Worm (Caenorhabditis elegans) whole organism, late embryonic: ENCODE data around the gene ZC373.2.

Experiments used
- C38D4.7 ChIP-seq: fragments of 200-800 bp; sonication (Bioruptor generic); optimal IDR thresholded peaks from 2 replicates; lab custom pipeline; 2018; ENCODE audit warnings: mild to moderate bottlenecking, missing genetic modification characterization, moderate library complexity, missing compliant biosample characterization
- K09A11.1 ChIP-seq: sonication (generic microtip); optimal IDR thresholded peaks from 2 replicates; lab custom pipeline; 2017; ENCODE audit warnings: antibody characterized with exemption, mild to moderate bottlenecking, missing genetic modification characterization, missing compliant biosample characterization; ENCODE audit not compliant: insufficient read depth
- Y22D7AL.16 ChIP-seq: sonication (generic microtip); optimal IDR thresholded peaks from 2 replicates; lab custom pipeline; 2016; ENCODE audit warnings: missing genetic modification characterization, missing compliant biosample characterization
- ama-1 ChIP-seq: fragments of 150-350 bp; optimal IDR thresholded peaks from 2 replicates; lab custom pipeline; 2014
- ceh-14 ChIP-seq: sonication (generic microtip); optimal IDR thresholded peaks from 2 replicates; lab custom pipeline; 2016; ENCODE audit warnings: missing genotype, missing genetic modification characterization, missing compliant biosample characterization
- ceh-24 ChIP-seq: sonication (generic microtip); optimal IDR thresholded peaks from 2 replicates; lab custom pipeline; 2016; ENCODE audit warnings: mild to moderate bottlenecking, missing genetic modification characterization, missing compliant biosample characterization
- ceh-30 ChIP-seq: fragments of 150-350 bp; optimal IDR thresholded peaks from 2 replicates; lab custom pipeline; 2014; ENCODE audit warnings: missing biosample characterization, missing genetic modification characterization
- ceh-31 ChIP-seq: sonication (generic microtip); optimal IDR thresholded peaks from 2 replicates; lab custom pipeline; 2016; ENCODE audit warnings: missing genetic modification characterization, missing compliant biosample characterization
- ceh-45 ChIP-seq: fragments of 200-800 bp; sonication (Bioruptor generic); IDR thresholded peaks from 2 replicates; pipeline ENCODE4 v1.3.6; 2022; ENCODE audit warnings: missing genetic modification reagents, missing genetic modification characterization, missing compliant biosample characterization
- ceh-6 ChIP-seq: fragments of 200-800 bp; sonication (Bioruptor generic); optimal IDR thresholded peaks from 2 replicates; lab custom pipeline; 2018; ENCODE audit warnings: mild to moderate bottlenecking, missing genetic modification characterization, missing compliant biosample characterization
- ceh-9 ChIP-seq: sonication (generic microtip); optimal IDR thresholded peaks from 2 replicates; lab custom pipeline; 2016; ENCODE audit warnings: mild to moderate bottlenecking, missing genetic modification characterization, inconsistent platforms, missing compliant biosample characterization
- dmd-4 ChIP-seq: sonication (generic microtip); optimal IDR thresholded peaks from 2 replicates; lab custom pipeline; 2016; ENCODE audit warnings: borderline replicate concordance, missing genetic modification characterization, missing compliant biosample characterization
- elt-4 ChIP-seq: sonication (generic microtip); optimal IDR thresholded peaks from 2 replicates; lab custom pipeline; 2016; ENCODE audit warnings: missing genetic modification characterization, missing compliant biosample characterization
- ets-4 ChIP-seq: sonication (generic microtip); optimal IDR thresholded peaks from 2 replicates; lab custom pipeline; 2016; ENCODE audit warnings: missing genetic modification characterization, missing compliant biosample characterization
- eyg-1 ChIP-seq: sonication (generic microtip); optimal IDR thresholded peaks from 2 replicates; lab custom pipeline; 2016; ENCODE audit warnings: missing genotype, missing genetic modification characterization, missing compliant biosample characterization
- fax-1 ChIP-seq: sonication (generic microtip); optimal IDR thresholded peaks from 2 replicates; lab custom pipeline; 2016; ENCODE audit warnings: missing genotype, missing genetic modification characterization, missing compliant biosample characterization
- fkh-10 ChIP-seq: fragments of 150-350 bp; optimal IDR thresholded peaks from 2 replicates; lab custom pipeline; 2014; ENCODE audit warnings: missing biosample characterization, missing genetic modification reagents, missing genetic modification characterization
- fkh-6 ChIP-seq: sonication (generic microtip); optimal IDR thresholded peaks from 2 replicates; lab custom pipeline; 2016; ENCODE audit warnings: missing genetic modification characterization, missing compliant biosample characterization
- hlh-15 ChIP-seq: sonication (generic microtip); optimal IDR thresholded peaks from 2 replicates; lab custom pipeline; 2016; ENCODE audit warnings: missing genetic modification characterization, missing compliant biosample characterization
- hlh-30 ChIP-seq: sonication (generic microtip); optimal IDR thresholded peaks from 2 replicates; lab custom pipeline; 2017; ENCODE audit warnings: antibody characterized with exemption, missing genetic modification characterization, missing compliant biosample characterization; ENCODE audit not compliant: insufficient read depth
- hlh-8 ChIP-seq: sonication (generic microtip); optimal IDR thresholded peaks from 2 replicates; lab custom pipeline; 2016; ENCODE audit warnings: missing genotype, missing genetic modification characterization, missing compliant biosample characterization
- lim-6 ChIP-seq: sonication (generic microtip); optimal IDR thresholded peaks from 2 replicates; lab custom pipeline; 2016; ENCODE audit warnings: missing genetic modification characterization, missing compliant biosample characterization
- mec-3 ChIP-seq: sonication (generic microtip); optimal IDR thresholded peaks from 2 replicates; lab custom pipeline; 2016; ENCODE audit warnings: borderline replicate concordance, missing genetic modification characterization, missing compliant biosample characterization
- nfya-1 ChIP-seq: sonication (generic microtip); optimal IDR thresholded peaks from 2 replicates; lab custom pipeline; 2017; ENCODE audit warnings: missing genetic modification characterization, mild to moderate bottlenecking, missing compliant biosample characterization, antibody characterized with exemption, moderate library complexity
- odd-2 ChIP-seq: sonication (generic microtip); optimal IDR thresholded peaks from 2 replicates; lab custom pipeline; 2017; ENCODE audit warnings: antibody characterized with exemption, mild to moderate bottlenecking, missing genetic modification characterization, missing compliant biosample characterization
- pat-9 ChIP-seq: fragments of 200-800 bp; sonication (Bioruptor generic); optimal IDR thresholded peaks from 2 replicates; lab custom pipeline; 2018; ENCODE audit warnings: mild to moderate bottlenecking, missing genetic modification characterization, moderate library complexity, missing compliant biosample characterization
- pax-1 ChIP-seq: fragments of 150-350 bp; optimal IDR thresholded peaks from 2 replicates; lab custom pipeline; 2014; ENCODE audit warnings: missing biosample characterization, missing genetic modification characterization
- pha-4 ChIP-seq: fragments of 150-350 bp; optimal IDR thresholded peaks from 2 replicates; lab custom pipeline; 2018; ENCODE audit warnings: missing biosample characterization, missing genetic modification reagents, missing genetic modification characterization
- pros-1 ChIP-seq: fragments of 150-350 bp; optimal IDR thresholded peaks from 2 replicates; lab custom pipeline; 2014; ENCODE audit warnings: missing biosample characterization, missing genetic modification reagents, missing genetic modification characterization
- ref-2 ChIP-seq: sonication (generic microtip); optimal IDR thresholded peaks from 2 replicates; lab custom pipeline; 2016; ENCODE audit warnings: missing genetic modification characterization, missing compliant biosample characterization
- sox-4 ChIP-seq: sonication (generic microtip); optimal IDR thresholded peaks from 2 replicates; lab custom pipeline; 2017; ENCODE audit warnings: mild to moderate bottlenecking, missing genetic modification characterization, inconsistent platforms, missing compliant biosample characterization
- unc-42 ChIP-seq: sonication (generic microtip); optimal IDR thresholded peaks from 2 replicates; lab custom pipeline; 2016; ENCODE audit warnings: missing genotype, missing genetic modification characterization, missing compliant biosample characterization
- unc-55 ChIP-seq: sonication (generic microtip); optimal IDR thresholded peaks from 2 replicates; lab custom pipeline; 2017; ENCODE audit warnings: missing biosample characterization, missing genetic modification reagents, missing genetic modification characterization
- zip-5 ChIP-seq: sonication (generic microtip); optimal IDR thresholded peaks from 2 replicates; lab custom pipeline; 2016; ENCODE audit warnings: missing genetic modification characterization, missing compliant biosample characterization

ZC373.2 gene

DNA sequence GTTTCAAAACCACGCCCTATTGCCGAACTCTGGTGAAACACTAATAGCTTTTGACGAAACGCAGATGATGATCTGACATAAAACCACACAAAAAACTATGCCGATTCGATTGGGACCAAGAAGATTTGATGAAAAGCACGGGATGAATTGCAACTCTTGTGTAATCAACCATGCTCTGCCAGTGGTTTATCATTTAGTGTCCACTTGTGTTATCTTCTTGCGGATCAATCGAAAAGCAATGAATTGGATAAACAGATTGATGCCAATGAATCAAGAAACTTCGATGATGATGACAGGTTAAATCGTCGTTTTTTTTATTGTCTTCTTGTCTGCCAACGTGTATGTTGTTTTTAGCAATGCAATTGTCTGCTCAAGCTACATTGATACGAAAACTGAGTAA is 36.2 kb downstream of the ZC373.2 start, which contains the start of gene F42G10.1:
TSS of gene F42G10.1 (minus strand) at position 151 of the 400 bp plus-strand sequence.
- no peak for TF ChIP-seq C38D4.7

DNA sequence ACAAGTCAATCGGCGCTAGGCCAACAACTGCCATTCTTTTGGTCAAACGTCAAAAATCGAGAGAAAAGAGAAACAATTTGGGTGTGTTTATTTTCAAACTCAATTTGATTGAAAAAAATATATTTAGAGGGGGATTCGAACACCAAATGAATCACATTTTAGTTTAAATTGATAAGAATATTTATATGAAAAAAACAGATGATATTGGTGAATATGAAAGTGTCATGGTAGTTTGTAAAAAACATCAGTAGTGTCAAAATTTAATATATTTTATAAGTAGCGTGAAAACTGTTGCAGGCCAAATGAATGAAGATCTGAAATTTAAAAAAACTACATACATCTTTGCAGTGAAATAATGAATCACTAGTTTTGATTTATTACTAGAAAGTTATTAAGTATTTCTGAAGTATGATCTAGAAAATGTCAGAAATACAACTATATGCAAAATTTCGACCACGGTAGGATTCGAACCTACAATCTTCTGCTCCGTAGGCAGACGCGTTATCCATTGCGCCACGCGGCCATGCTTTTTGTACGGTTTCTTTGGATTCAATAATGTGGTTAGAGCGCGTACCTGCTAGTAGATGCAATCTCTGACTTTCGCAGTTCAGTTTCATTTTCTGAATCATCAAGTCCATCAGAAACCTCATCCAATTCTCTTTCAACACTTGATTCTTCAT is 40.1 kb downstream of the ZC373.2 start, which contains the start of gene F19C6.4:
TSS of gene F19C6.4 (minus strand) at position 51 of the 680 bp plus-strand sequence.
- TF ChIP-seq ceh-31 (tag; lab: Kevin White, UChicago) (no peak), C38D4.7 (no peak), pat-9 (tag; lab: Kevin White, UChicago) (no peak), ama-1 (lab: Kevin White, UChicago) (no peak), ceh-24 (tag; lab: Kevin White, UChicago) (no peak), dmd-4 (tag; lab: Kevin White, UChicago) (no peak), pros-1 (tag; lab: Kevin White, UChicago) (no peak), Y22D7AL.16 (tag; lab: Kevin White, UChicago) (no peak), fkh-6 (tag; lab: Kevin White, UChicago) (no peak), ceh-9 (tag; lab: Kevin White, UChicago) (no peak), fkh-10 (GFP tag; lab: Kevin White, UChicago) (no peak), zip-5 (tag; lab: Kevin White, UChicago) (no peak), pax-1 (no peak), ref-2 (tag; lab: Kevin White, UChicago) (no peak), mec-3 (tag; lab: Kevin White, UChicago) (no peak), eyg-1 (tag; lab: Kevin White, UChicago) (no peak)

DNA sequence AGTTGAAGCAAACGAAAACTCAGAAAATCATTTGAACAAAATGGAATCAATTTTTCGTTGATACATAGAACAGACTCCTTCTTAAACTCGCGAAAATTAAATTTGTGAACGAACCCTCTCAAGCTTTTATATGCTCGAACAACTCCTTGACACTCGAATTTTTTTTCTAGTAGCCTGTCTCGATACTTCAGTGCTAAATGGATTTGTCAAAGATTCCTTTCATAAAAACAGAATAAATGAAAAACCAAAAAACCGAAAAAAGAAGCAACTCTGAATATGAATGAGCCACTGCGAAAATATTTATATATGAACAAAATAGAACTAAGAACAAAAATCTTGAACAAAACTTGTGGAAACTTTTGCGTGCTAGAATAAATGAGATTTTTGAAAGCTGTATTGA is 48.2 kb downstream of the ZC373.2 start:
- TF ChIP-seq unc-42 (tag; lab: Kevin White, UChicago) (no peak), pha-4 (tag; lab: Kevin White, UChicago) (no peak), lim-6 (no peak), ceh-31 (tag; lab: Kevin White, UChicago) (no peak), nfya-1 (tag; lab: Kevin White, UChicago) (no peak), hlh-15 (tag; lab: Kevin White, UChicago) (no peak), ceh-30 (tag; lab: Kevin White, UChicago) (no peak), odd-2 (tag; lab: Kevin White, UChicago) (no peak), hlh-8 (no peak), hlh-30 (tag; lab: Kevin White, UChicago) (no peak), K09A11.1 (tag; lab: Kevin White, UChicago) (no peak), fkh-10 (GFP tag; lab: Kevin White, UChicago) (no peak), zip-5 (tag; lab: Kevin White, UChicago) (no peak), ets-4 (tag; lab: Kevin White, UChicago) (no peak), elt-4 (tag; lab: Kevin White, UChicago) (no peak), ama-1 (lab: Kevin White, UChicago) (no peak)

DNA sequence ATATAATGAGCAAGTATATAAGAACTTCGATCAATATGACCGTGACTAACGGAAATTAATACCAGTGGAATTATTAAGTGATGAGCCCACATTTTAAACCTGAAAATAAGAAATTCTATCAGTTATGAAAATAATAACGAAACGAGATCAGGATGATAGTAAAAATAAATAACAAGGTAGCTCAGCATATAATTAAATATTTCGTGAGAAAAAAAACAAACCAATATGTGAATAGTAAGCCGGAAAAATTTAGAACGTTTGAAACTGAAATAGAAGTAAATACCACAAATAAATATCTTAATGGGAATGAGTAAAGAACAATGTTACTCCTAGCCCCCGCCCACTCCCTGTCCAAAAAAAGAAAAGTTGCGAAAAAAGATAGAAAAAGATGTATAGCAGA is 49.6 kb downstream of the ZC373.2 start, which contains the start of gene F19C6.3:
TSS of gene F19C6.3 (minus strand) at position 101 of the 400 bp plus-strand sequence.
- TF ChIP-seq odd-2 (tag; lab: Kevin White, UChicago) (no peak), ceh-31 (tag; lab: Kevin White, UChicago) (no peak), ceh-6 (GFP tag; lab: Kevin White, UChicago) (no peak), fax-1 (tag; lab: Kevin White, UChicago) (no peak), ref-2 (tag; lab: Kevin White, UChicago) (no peak), unc-55 (no peak), eyg-1 (tag; lab: Kevin White, UChicago) (no peak), ama-1 (lab: Kevin White, UChicago) (no peak), mec-3 (tag; lab: Kevin White, UChicago) (no peak), ceh-14 (no peak), hlh-8 (no peak), sox-4 (tag; lab: Kevin White, UChicago) (no peak), ceh-45 (no peak), nfya-1 (tag; lab: Kevin White, UChicago) (no peak)
